Fruit fly (Drosophila melanogaster) whole organism, embryonic: ENCODE results near the gene Jhbp14.

Source experiments
- Asciz ChIP-seq: fragments of 200-800 bp; sonication (Bioruptor generic); optimal IDR thresholded peaks from 2 replicates; lab custom pipeline; 2017; ENCODE audit warnings: missing biosample characterization, mild to moderate bottlenecking, missing genetic modification characterization, missing genetic modification reagents
- B-H2 ChIP-seq: fragments of 200-800 bp; sonication (Bioruptor generic); optimal IDR thresholded peaks from 2 replicates; lab custom pipeline; 2018; ENCODE audit warnings: missing biosample characterization, mild to moderate bottlenecking, missing genetic modification characterization
- CG10209 ChIP-seq: fragments of 200-800 bp; sonication (Bioruptor generic); optimal IDR thresholded peaks from 3 replicates; lab custom pipeline; 2017; ENCODE audit warnings: missing biosample characterization, mild to moderate bottlenecking, missing genetic modification characterization, missing genetic modification reagents
- CG12391 ChIP-seq: fragments of 200-800 bp; sonication (Bioruptor generic); optimal IDR thresholded peaks from 3 replicates; lab custom pipeline; 2018; ENCODE audit warnings: missing biosample characterization, mild to moderate bottlenecking, missing genetic modification characterization, moderate library complexity
- CG13424 ChIP-seq: fragments of 200-800 bp; sonication (Bioruptor generic); optimal IDR thresholded peaks from 2 replicates; lab custom pipeline; 2019; ENCODE audit warnings: missing biosample characterization, mild to moderate bottlenecking, missing genetic modification characterization, moderate library complexity
- CG15696 ChIP-seq: fragments of 200-800 bp; sonication (Bioruptor generic); optimal IDR thresholded peaks from 2 replicates; lab custom pipeline; 2019; ENCODE audit warnings: missing biosample characterization, mild to moderate bottlenecking, missing genetic modification characterization, moderate library complexity
- CG17359 ChIP-seq: fragments of 200-800 bp; sonication (Bioruptor generic); optimal IDR thresholded peaks from 3 replicates; lab custom pipeline; 2018; ENCODE audit warnings: missing biosample characterization, mild to moderate bottlenecking, missing genetic modification characterization, moderate library complexity
- CG17829 ChIP-seq: fragments of 200-800 bp; optimal IDR thresholded peaks from 2 replicates; lab custom pipeline; 2019; ENCODE audit warnings: missing biosample characterization, mild to moderate bottlenecking, missing genetic modification characterization, moderate library complexity
- CG18262 ChIP-seq: fragments of 200-800 bp; optimal IDR thresholded peaks from 3 replicates; lab custom pipeline; 2019; ENCODE audit warnings: missing biosample characterization, mild to moderate bottlenecking, missing genetic modification characterization, moderate library complexity
- CG33213 ChIP-seq: fragments of 200-800 bp; sonication (Bioruptor generic); optimal IDR thresholded peaks from 3 replicates; lab custom pipeline; 2016; ENCODE audit warnings: missing biosample characterization, missing genetic modification characterization
- CG42726 ChIP-seq: fragments of 200-800 bp; sonication (Bioruptor generic); IDR thresholded peaks from 2 replicates; pipeline ENCODE4 v1.3.6; 2022; ENCODE audit warnings: missing biosample characterization, missing genetic modification characterization; ENCODE audit not compliant: partially characterized antibody
- CG8089 ChIP-seq: fragments of 200-800 bp; sonication (Bioruptor generic); optimal IDR thresholded peaks from 3 replicates; lab custom pipeline; 2016; ENCODE audit warnings: missing biosample characterization, missing genetic modification characterization
- CG8765 ChIP-seq: fragments of 200-800 bp; sonication (Bioruptor generic); IDR thresholded peaks from 2 replicates; pipeline ENCODE4 v1.3.6; 2022; ENCODE audit warnings: missing biosample characterization, missing genetic modification characterization
- CG9727 ChIP-seq: fragments of 200-800 bp; sonication (Bioruptor generic); optimal IDR thresholded peaks from 3 replicates; lab custom pipeline; 2017; ENCODE audit warnings: missing biosample characterization, mild to moderate bottlenecking, missing genetic modification characterization
- Fer2 ChIP-seq: fragments of 200-800 bp; sonication (Bioruptor generic); optimal IDR thresholded peaks from 2 replicates; lab custom pipeline; 2018; ENCODE audit warnings: missing biosample characterization, mild to moderate bottlenecking, missing genetic modification characterization, moderate library complexity
- Meics ChIP-seq: fragments of 200-800 bp; sonication (Bioruptor generic); optimal IDR thresholded peaks from 2 replicates; lab custom pipeline; 2017; ENCODE audit warnings: missing biosample characterization, mild to moderate bottlenecking, missing genetic modification characterization
- Mrtf ChIP-seq: fragments of 200-800 bp; sonication (Bioruptor generic); IDR thresholded peaks from 3 replicates; pipeline ENCODE4 v1.3.6; 2022; ENCODE audit warnings: missing biosample characterization, missing genetic modification characterization
- Opbp ChIP-seq: fragments of 200-800 bp; sonication (Bioruptor generic); IDR thresholded peaks from 3 replicates; pipeline ENCODE4 v1.3.6; 2022; ENCODE audit warnings: missing biosample characterization, missing genetic modification characterization; ENCODE audit not compliant: partially characterized antibody
- Stat92E ChIP-seq, 3 experiments: fragments of >200 bp in 2 of 3; fragments of 200-800 bp in 1 of 3; sonication (Bioruptor generic) in 1 of 3; optimal IDR thresholded peaks; 2 replicates each; lab custom pipeline; 2017 to 2019; ENCODE audit warnings: missing biosample characterization in 3 of 3, missing genetic modification characterization in 3 of 3, mild to moderate bottlenecking in 1 of 3, moderate library complexity in 1 of 3
- Taf1 ChIP-seq: fragments of 200-800 bp; sonication (Bioruptor generic); IDR thresholded peaks from 2 replicates; pipeline ENCODE4 v1.3.6; 2022; ENCODE audit warnings: missing biosample characterization, missing genetic modification characterization
- abd-A ChIP-seq: fragments of 200-800 bp; sonication (Bioruptor generic); optimal IDR thresholded peaks from 3 replicates; lab custom pipeline; 2019; ENCODE audit warnings: missing biosample characterization, mild to moderate bottlenecking, missing genetic modification characterization, moderate library complexity
- amos ChIP-seq: fragments of 200-800 bp; sonication (Bioruptor generic); IDR thresholded peaks from 2 replicates; pipeline ENCODE4 v1.3.6; 2022; ENCODE audit warnings: missing biosample characterization, missing genetic modification characterization; ENCODE audit not compliant: partially characterized antibody
- ara ChIP-seq: fragments of 200-800 bp; sonication (Bioruptor generic); IDR thresholded peaks from 2 replicates; pipeline ENCODE4 v1.3.6; 2022; ENCODE audit warnings: missing biosample characterization, missing genetic modification characterization
- cas ChIP-seq: fragments of 200-800 bp; sonication (Bioruptor generic); IDR thresholded peaks from 2 replicates; pipeline ENCODE4 v1.3.6; 2022; ENCODE audit warnings: missing biosample characterization, missing genetic modification characterization
- chm ChIP-seq: fragments of 200-800 bp; sonication (Bioruptor generic); IDR thresholded peaks from 2 replicates; pipeline ENCODE4 v1.3.6; 2022; ENCODE audit warnings: missing biosample characterization, missing genetic modification characterization
- dati ChIP-seq: fragments of 200-800 bp; sonication (Bioruptor generic); IDR thresholded peaks from 2 replicates; pipeline ENCODE4 v1.3.6; 2022; ENCODE audit warnings: missing biosample characterization, missing genetic modification characterization
- dpn ChIP-seq, 2 experiments: fragments of 200-800 bp; sonication (Bioruptor generic); optimal IDR thresholded peaks; 3 replicates each; lab custom pipeline; 2016; ENCODE audit warnings: missing biosample characterization in 2 of 2, missing genetic modification characterization in 2 of 2
- fd64A ChIP-seq: fragments of 200-800 bp; sonication (Bioruptor generic); optimal IDR thresholded peaks from 3 replicates; lab custom pipeline; 2018; ENCODE audit warnings: missing biosample characterization, mild to moderate bottlenecking, missing genetic modification characterization
- ftz-f1 ChIP-seq: fragments of 200-800 bp; sonication (Bioruptor generic); optimal IDR thresholded peaks from 2 replicates; lab custom pipeline; 2016; ENCODE audit warnings: missing biosample characterization, missing genetic modification characterization
- gro ChIP-seq: fragments of 200-800 bp; sonication (Bioruptor generic); optimal IDR thresholded peaks from 2 replicates; lab custom pipeline; 2016; ENCODE audit warnings: missing biosample characterization, missing genetic modification characterization
- her ChIP-seq: fragments of 200-800 bp; sonication (Bioruptor generic); optimal IDR thresholded peaks from 2 replicates; lab custom pipeline; 2016; ENCODE audit warnings: missing biosample characterization, missing genetic modification characterization
- insv ChIP-seq, 2 experiments: fragments of 200-800 bp; sonication (Bioruptor generic); optimal IDR thresholded peaks; 3 replicates each; lab custom pipeline; 2016 to 2018; ENCODE audit warnings: missing biosample characterization in 2 of 2, missing genetic modification characterization in 2 of 2
- ken ChIP-seq: fragments of 200-800 bp; sonication (Bioruptor generic); IDR thresholded peaks from 3 replicates; pipeline ENCODE4 v1.3.6; 2022; ENCODE audit warnings: missing biosample characterization, missing genetic modification characterization
- knrl ChIP-seq: fragments of 200-800 bp; sonication (Bioruptor generic); IDR thresholded peaks from 3 replicates; pipeline ENCODE4 v1.3.6; 2022; ENCODE audit warnings: missing biosample characterization, missing genetic modification characterization; ENCODE audit not compliant: partially characterized antibody
- lbe ChIP-seq: fragments of 200-800 bp; sonication (Bioruptor generic); optimal IDR thresholded peaks from 2 replicates; lab custom pipeline; 2016; ENCODE audit warnings: missing biosample characterization, mild to moderate bottlenecking, missing genetic modification characterization
- lilli ChIP-seq: fragments of 200-800 bp; sonication (Bioruptor generic); optimal IDR thresholded peaks from 3 replicates; lab custom pipeline; 2016; ENCODE audit warnings: missing biosample characterization, missing genetic modification characterization
- otp ChIP-seq: fragments of 200-800 bp; sonication (Bioruptor generic); IDR thresholded peaks from 3 replicates; pipeline ENCODE4, ENCODE4 v1.3.6; 2022; ENCODE audit warnings: missing biosample characterization, missing genetic modification characterization
- peb ChIP-seq: fragments of 200-800 bp; sonication (Bioruptor generic); IDR thresholded peaks from 2 replicates; pipeline ENCODE4 v1.3.6; 2022; ENCODE audit warnings: missing biosample characterization, missing genetic modification characterization
- repo ChIP-seq: fragments of 200-800 bp; sonication (Bioruptor generic); optimal IDR thresholded peaks from 2 replicates; lab custom pipeline; 2016; ENCODE audit warnings: missing biosample characterization, missing genetic modification characterization
- sens ChIP-seq: fragments of 200-800 bp; sonication (Bioruptor generic); peaks from one replicate; lab custom pipeline; 2016; ENCODE audit warnings: missing biosample characterization, missing genetic modification characterization
- shn ChIP-seq: fragments of 200-800 bp; sonication (Bioruptor generic); optimal IDR thresholded peaks from 3 replicates; lab custom pipeline; 2016; ENCODE audit warnings: missing biosample characterization, missing genetic modification characterization
- sim ChIP-seq: fragments of 200-800 bp; sonication (Bioruptor generic); IDR thresholded peaks from 2 replicates; pipeline ENCODE4 v1.3.6; 2022; ENCODE audit warnings: missing biosample characterization, missing genetic modification characterization
- sob ChIP-seq: fragments of 200-800 bp; sonication (Bioruptor generic); IDR thresholded peaks from 2 replicates; pipeline ENCODE4 v1.3.6; 2022; ENCODE audit warnings: missing biosample characterization, missing genetic modification characterization
- stwl ChIP-seq: fragments of 200-800 bp; sonication (Bioruptor generic); optimal IDR thresholded peaks from 3 replicates; lab custom pipeline; 2018; ENCODE audit warnings: missing biosample characterization, mild to moderate bottlenecking, missing genetic modification characterization, moderate library complexity
- tx ChIP-seq: fragments of 200-800 bp; sonication (Bioruptor generic); optimal IDR thresholded peaks from 2 replicates; lab custom pipeline; 2016; ENCODE audit warnings: missing biosample characterization, missing genetic modification characterization
- wdn ChIP-seq: fragments of 200-800 bp; sonication (Bioruptor generic); IDR thresholded peaks from 2 replicates; pipeline ENCODE4 v1.3.6; 2022; ENCODE audit warnings: missing biosample characterization, missing genetic modification characterization
- z ChIP-seq: fragments of 200-800 bp; sonication (Bioruptor generic); IDR thresholded peaks from 3 replicates; pipeline ENCODE4 v1.3.6; 2022; ENCODE audit warnings: missing biosample characterization, missing genetic modification characterization
- zen ChIP-seq: fragments of 200-800 bp; sonication (Bioruptor generic); optimal IDR thresholded peaks from 3 replicates; lab custom pipeline; 2018; ENCODE audit warnings: missing biosample characterization, mild to moderate bottlenecking, missing genetic modification characterization, moderate library complexity
- zfh1 ChIP-seq: fragments of 200-800 bp; sonication (Bioruptor generic); IDR thresholded peaks from 3 replicates; pipeline ENCODE4 v1.3.6; 2022; ENCODE audit warnings: missing biosample characterization, missing genetic modification characterization

Jhbp14 gene

dm6 chr2L:13215640-13216129 is 20.6 kb upstream of the Jhbp14 start (continued):
- peak; percentile 44 for TF ChIP-seq CG18262 (tag; lab: Kevin White, UChicago)
- peak; percentile 59 for TF ChIP-seq lilli (GFP tag; lab: Kevin White, UChicago)
- peak; percentile 1 for TF ChIP-seq Fer2 (tag; lab: Kevin White, UChicago)
- TF ChIP-seq zfh1 (GFP tag; lab: Robert Waterston, UW), result peak; percentile 77
- peak; percentile 33 for TF ChIP-seq CG12391 (tag; lab: Kevin White, UChicago)
- peak; percentile 50 for TF ChIP-seq Meics (GFP tag; lab: Kevin White, UChicago)
- peak; percentile 46; the same call in 1 of the 2 replicates for TF ChIP-seq CG8765
- TF ChIP-seq CG9727 (GFP tag; lab: Kevin White, UChicago), result peak; percentile 25
- peak in 1 of 3 experiments; percentile 87 for TF ChIP-seq Stat92E (GFP tag; optimal IDR thresholded peaks at IDR 0.05; lab: Kevin White, UChicago)
- peak; percentile 76 for TF ChIP-seq otp (GFP tag; lab: Robert Waterston, UW)
- peak; percentile 93 for TF ChIP-seq sens (GFP tag; lab: Kevin White, UChicago)
- TF ChIP-seq cas (GFP tag; lab: Robert Waterston, UW), result peak; percentile 68
- peak; percentile 59 for TF ChIP-seq CG10209 (GFP tag; lab: Kevin White, UChicago)
- TF ChIP-seq zen (tag; lab: Kevin White, UChicago), result peak; percentile 59
- peak; percentile 51 for TF ChIP-seq tx (GFP tag; lab: Kevin White, UChicago)
- peak; percentile 8 for TF ChIP-seq CG8089
- TF ChIP-seq fd64A (GFP tag; lab: Kevin White, UChicago), result peak; percentile 35
- peak; percentile 72; the same call in 1 of the 2 replicates for TF ChIP-seq chm
- TF ChIP-seq repo, result peak; percentile 73
- 0 out of 2 replicates have a peak, but pooled peaks have one; percentile 16 for TF ChIP-seq sim
- 0 out of 2 replicates have a peak, but pooled peaks have one; percentile 29 for TF ChIP-seq wdn (GFP tag; lab: Robert Waterston, UW)
- peak; percentile 80 for TF ChIP-seq CG42726 (GFP tag; lab: Robert Waterston, UW)
- TF ChIP-seq peb, result peak; percentile 58; the same call in 1 of the 2 replicates
- 0 out of 3 replicates have a peak, but pooled peaks have one; percentile 15 for TF ChIP-seq Mrtf (GFP tag; lab: Robert Waterston, UW)
- TF ChIP-seq lbe (GFP tag; lab: Kevin White, UChicago), result peak; percentile 40
- TF ChIP-seq her (GFP tag; lab: Kevin White, UChicago), result peak; percentile 73
- peak; percentile 40 to 74 for TF ChIP-seq dpn (GFP tag; optimal IDR thresholded peaks at IDR 0.05; lab: Kevin White, UChicago)
- peak; percentile 46; the same call in 1 of the 2 replicates for TF ChIP-seq Taf1
- peak; percentile 78; the same call in 2 of the 3 replicates for TF ChIP-seq knrl (GFP tag; lab: Robert Waterston, UW)
- TF ChIP-seq Asciz (GFP tag; lab: Kevin White, UChicago), result peak; percentile 39
- peak; percentile 76 for TF ChIP-seq abd-A
- TF ChIP-seq gro (GFP tag; lab: Kevin White, UChicago), result peak; percentile 84
- TF ChIP-seq CG13424 (tag; lab: Kevin White, UChicago), result peak; percentile 1
- TF ChIP-seq CG17359 (tag; lab: Kevin White, UChicago), result peak; percentile 83
- peak; percentile 5 for TF ChIP-seq stwl (tag; lab: Kevin White, UChicago)
- peak; percentile 13 for TF ChIP-seq ftz-f1 (GFP tag; lab: Kevin White, UChicago)
- TF ChIP-seq shn (GFP tag; lab: Kevin White, UChicago), result peak; percentile 44
- TF ChIP-seq insv (GFP tag; optimal IDR thresholded peaks at IDR 0.05; lab: Kevin White, UChicago), result peak in 1 of 2 experiments; percentile 63
- peak; percentile 39 for TF ChIP-seq B-H2 (GFP tag; lab: Kevin White, UChicago)
- peak; percentile 81 for TF ChIP-seq CG33213 (GFP tag; lab: Kevin White, UChicago)
- peak; percentile 81 for TF ChIP-seq sob
- TF ChIP-seq ken (GFP tag; lab: Robert Waterston, UW), result peak; percentile 65; the same call in 2 of the 3 replicates
- peak; percentile 73 for TF ChIP-seq CG17829 (tag; lab: Kevin White, UChicago)
- peak; percentile 49; the same call in 1 of the 2 replicates for TF ChIP-seq ara
- peak; percentile 72 for TF ChIP-seq Opbp (GFP tag; lab: Robert Waterston, UW)
- peak; percentile 51; the same call in 1 of the 2 replicates for TF ChIP-seq amos (GFP tag; lab: Robert Waterston, UW)
- peak; percentile 73 for TF ChIP-seq CG15696
- TF ChIP-seq dati (GFP tag; lab: Robert Waterston, UW), result peak; percentile 31; the same call in 1 of the 2 replicates
- TF ChIP-seq z, result peak; percentile 59; the same call in 2 of the 3 replicates
